Worm (Caenorhabditis elegans) whole organism, midembryonic: ENCODE results near the gene K04C2.8.

ENCODE experiments used
- T22C8.4 ChIP-seq: fragments of 200-800 bp; sonication (Bioruptor generic); IDR thresholded peaks from 2 replicates; pipeline ENCODE4 v1.3.6; 2022; ENCODE audit warnings: missing genetic modification characterization, missing compliant biosample characterization
- flt-1 ChIP-seq: fragments of 200-800 bp; sonication (Bioruptor generic); IDR thresholded peaks from 2 replicates; pipeline ENCODE4 v1.3.6; 2022; ENCODE audit warnings: missing genetic modification characterization, missing compliant biosample characterization
- tab-1 ChIP-seq: fragments of 200-800 bp; sonication (Bioruptor generic); IDR thresholded peaks from 2 replicates; pipeline ENCODE4 v1.3.6; 2022; ENCODE audit warnings: missing genetic modification characterization, missing compliant biosample characterization

- TF ChIP-seq T22C8.4 (GFP tag; lab: Robert Waterston, UW) = no peak
- TF ChIP-seq tab-1 (GFP tag; lab: Robert Waterston, UW) = no peak
- TF ChIP-seq flt-1 (GFP tag; lab: Robert Waterston, UW) = no peak
These were observed 44.7 kb downstream of the K04C2.8 start for ce11 chrIII:6914840-6915239.
